Fruit fly (Drosophila melanogaster): Measurements from ENCODE around the gene Fit1.

Gene Fit1

DNA sequence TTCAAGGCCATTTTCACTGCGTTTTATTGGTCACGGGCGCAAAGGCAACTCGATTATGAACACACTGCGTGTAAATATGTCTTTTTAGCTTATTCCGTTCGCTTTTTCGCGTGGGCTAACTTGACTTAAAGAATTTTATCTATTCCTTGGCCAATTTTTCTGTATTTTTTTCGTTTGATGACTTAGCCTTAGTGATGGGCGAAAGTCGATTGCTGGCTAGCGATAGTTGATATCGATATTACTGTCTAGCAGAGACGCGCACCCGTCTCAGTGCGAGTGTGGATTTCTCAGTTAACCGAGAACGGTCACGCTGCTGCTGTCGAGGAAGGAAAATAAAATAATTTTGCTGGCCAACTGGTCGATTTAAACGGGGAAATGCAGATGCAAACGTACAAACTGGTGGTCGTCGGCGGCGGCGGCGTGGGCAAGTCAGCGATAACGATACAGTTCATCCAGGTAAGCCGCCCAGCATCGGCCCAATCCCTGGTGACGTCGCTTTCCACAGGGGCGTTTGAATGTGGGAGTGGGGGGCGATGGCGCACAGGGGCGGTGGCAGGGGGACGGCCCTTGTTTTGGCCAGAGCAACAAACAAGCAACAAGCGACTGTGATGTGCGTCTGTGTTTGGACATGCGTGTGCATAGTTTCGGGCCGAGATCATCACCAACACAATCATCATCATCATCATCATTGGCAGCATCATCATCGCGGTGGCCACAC is 35.6 kb downstream of the Fit1 start, which contains the start of the genes Rop and Ras64B (continued):
- TF ChIP-seq CG42726 (GFP tag; IDR thresholded peaks at IDR 0.05; ENCODE audit: partially characterized antibody) (peak; percentile 83), Trl (optimal IDR thresholded peaks at IDR 0.05) (no peak), Trl (GFP tag; optimal IDR thresholded peaks at IDR 0.05) (peak; percentile 10), Awh (GFP tag; IDR thresholded peaks at IDR 0.05) (no peak), repo (GFP tag; optimal IDR thresholded peaks at IDR 0.05) (no peak), otp (GFP tag; IDR thresholded peaks at IDR 0.05) (0 out of 3 replicates have a peak, but pooled peaks have one; percentile 10), CG9727 (GFP tag; optimal IDR thresholded peaks at IDR 0.05) (peak; percentile 20), CG1792 (GFP tag; optimal IDR thresholded peaks at IDR 0.05) (no peak), Six4 (GFP tag; optimal IDR thresholded peaks at IDR 0.05) (no peak), Chrac-16 (GFP tag; optimal IDR thresholded peaks at IDR 0.05) (no peak), MTF-1 (GFP tag; optimal IDR thresholded peaks at IDR 0.05; ENCODE audit: borderline replicate concordance) (peak; percentile 82), scrt (GFP tag; optimal IDR thresholded peaks at IDR 0.05) (peak; percentile 67), hbn (GFP tag; IDR thresholded peaks at IDR 0.05; ENCODE audit: partially characterized antibody) (peak; percentile 73), NC2α (GFP tag; optimal IDR thresholded peaks at IDR 0.05) (peak; percentile 21), CG14050 (GFP tag; IDR thresholded peaks at IDR 0.05) (no peak), YL-1 (GFP tag; optimal IDR thresholded peaks at IDR 0.05) (peak; percentile 99), CG2129 (GFP tag; IDR thresholded peaks at IDR 0.05; ENCODE audit: partially characterized antibody) (peak; percentile 45; the same call in 1 of the 2 replicates), HmgD (GFP tag; optimal IDR thresholded peaks at IDR 0.05) (peak; percentile 75), jumu (GFP tag; optimal IDR thresholded peaks at IDR 0.05) (peak; percentile 26), vvl (GFP tag; IDR thresholded peaks at IDR 0.05) (peak; percentile 30; the same call in 1 of the 2 replicates), trem (tag; optimal IDR thresholded peaks at IDR 0.05) (peak; percentile 74), sr (GFP tag; IDR thresholded peaks at IDR 0.05) (peak; percentile 32; the same call in 1 of the 3 replicates), Bgb (GFP tag; IDR thresholded peaks at IDR 0.05; ENCODE audit: partially characterized antibody) (peak; percentile 89), phol (tag; optimal IDR thresholded peaks at IDR 0.05) (peak; percentile 62), sug (tag; optimal IDR thresholded peaks at IDR 0.05) (peak; percentile 49), odd (GFP tag; optimal IDR thresholded peaks at IDR 0.05) (no peak), ftz-f1 (GFP tag; optimal IDR thresholded peaks at IDR 0.05) (peak; percentile 96), gt (GFP tag; IDR thresholded peaks at IDR 0.05) (no peak), gem (tag; optimal IDR thresholded peaks at IDR 0.05) (no peak), CG2712 (tag; optimal IDR thresholded peaks at IDR 0.05) (peak; percentile 51), CG5245 (GFP tag; optimal IDR thresholded peaks at IDR 0.05) (no peak), CG10431 (GFP tag; optimal IDR thresholded peaks at IDR 0.05) (no peak), CrebB (tag; optimal IDR thresholded peaks at IDR 0.05) (peak; percentile 15), CG11085 (GFP tag; IDR thresholded peaks at IDR 0.05) (no peak), CG13296 (GFP tag; optimal IDR thresholded peaks at IDR 0.05) (no peak), Ets65A (GFP tag) (peak; percentile 89), MESR4 (GFP tag; optimal IDR thresholded peaks at IDR 0.05) (peak; percentile 99), CG5953 (GFP tag; IDR thresholded peaks at IDR 0.05) (no peak), CTCF (GFP tag; optimal IDR thresholded peaks at IDR 0.05) (peak; percentile 29), CG6813 (GFP tag; optimal IDR thresholded peaks at IDR 0.05) (no peak), CG11560 (tag; IDR thresholded peaks at IDR 0.05) (no peak), CG1603 (tag; optimal IDR thresholded peaks at IDR 0.05) (peak; percentile 85), Fer1 (GFP tag; optimal IDR thresholded peaks at IDR 0.05) (peak; percentile 66), Ptx1 (GFP tag; IDR thresholded peaks at IDR 0.05) (no peak), Hr51 (GFP tag; optimal IDR thresholded peaks at IDR 0.05) (peak in 1 of 2 experiments; percentile 39), E2f1 (GFP tag; IDR thresholded peaks at IDR 0.05) (no peak), CG7745 (tag; optimal IDR thresholded peaks at IDR 0.05) (no peak), CG13894 (tag; optimal IDR thresholded peaks at IDR 0.05) (peak; percentile 41), Mes4 (GFP tag; optimal IDR thresholded peaks at IDR 0.05) (no peak), pita (GFP tag; optimal IDR thresholded peaks at IDR 0.05) (peak; percentile 71)
